Worm (Caenorhabditis elegans): ENCODE results near the gene F44E7.3.

Gene F44E7.3

ce11 chrV:5779984-5780383 is 8.2 kb downstream of the F44E7.3 start (continued):
- TF ChIP-seq ceh-62 (tag; optimal IDR thresholded peaks at IDR 0.05) (no peak), egl-43 (GFP tag; IDR thresholded peaks at IDR 0.05) (no peak), daf-19 (GFP tag; conservative IDR thresholded peaks at IDR 0.05) (no peak), lin-29 (GFP tag; IDR thresholded peaks at IDR 0.05) (no peak), spr-1 (tag; optimal IDR thresholded peaks at IDR 0.05) (no peak), hlh-30 (tag; optimal IDR thresholded peaks at IDR 0.05; ENCODE audit: insufficient read depth) (peak; percentile 10), lin-13 (GFP tag; optimal IDR thresholded peaks at IDR 0.05) (no peak), skn-1 (tag; optimal IDR thresholded peaks at IDR 0.05) (no peak), duxl-1 (tag; optimal IDR thresholded peaks at IDR 0.05; ENCODE audit: poor library complexity) (no peak), set-16 (GFP tag; IDR thresholded peaks at IDR 0.05) (no peak), snpc-4 (tag; optimal IDR thresholded peaks at IDR 0.05) (no peak), zfp-2 (tag; optimal IDR thresholded peaks at IDR 0.05) (no peak), cey-2 (tag; optimal IDR thresholded peaks at IDR 0.05; ENCODE audit: borderline replicate concordance, insufficient read depth) (no peak), dve-1 (tag; optimal IDR thresholded peaks at IDR 0.05; ENCODE audit: insufficient read depth) (no peak), unc-130 (GFP tag; optimal IDR thresholded peaks at IDR 0.05) (no peak), lin-15B (tag; optimal IDR thresholded peaks at IDR 0.05) (no peak), tra-1 (GFP tag; IDR thresholded peaks at IDR 0.05) (no peak), mdl-1 (tag; optimal IDR thresholded peaks at IDR 0.05) (no peak), ceh-32 (tag; optimal IDR thresholded peaks at IDR 0.05; ENCODE audit: poor library complexity) (no peak), madf-5 (GFP tag; IDR thresholded peaks at IDR 0.05) (no peak), F10B5.3 (tag; optimal IDR thresholded peaks at IDR 0.05) (no peak), daf-16 (GFP tag; optimal IDR thresholded peaks at IDR 0.05) (no peak), daf-16 (tag; optimal IDR thresholded peaks at IDR 0.05) (no peak), nhr-111 (GFP tag; optimal IDR thresholded peaks at IDR 0.05) (no peak), Y75B8A.6 (GFP tag; IDR thresholded peaks at IDR 0.05) (no peak), lim-7 (GFP tag; IDR thresholded peaks at IDR 0.05) (no peak), F49E8.2 (tag; optimal IDR thresholded peaks at IDR 0.05; ENCODE audit: borderline replicate concordance) (no peak), fos-1 (tag; optimal IDR thresholded peaks at IDR 0.05) (no peak), hlh-11 (tag; optimal IDR thresholded peaks at IDR 0.05) (peak; percentile 28), Y48G9A.11 (GFP tag; IDR thresholded peaks at IDR 0.05) (no peak), daf-12 (tag; optimal IDR thresholded peaks at IDR 0.05) (no peak), unc-62 (GFP tag; optimal IDR thresholded peaks at IDR 0.05 in 1 of 2) (peak in 1 of 2 experiments; percentile 75), unc-62 (tag; optimal IDR thresholded peaks at IDR 0.05) (no peak), attf-4 (tag; optimal IDR thresholded peaks at IDR 0.05) (no peak), T20F7.1 (GFP tag; optimal IDR thresholded peaks at IDR 0.05) (no peak), egl-27 (tag; optimal IDR thresholded peaks at IDR 0.05) (no peak), F26F4.8 (GFP tag; conservative IDR thresholded peaks at IDR 0.05) (no peak), nhr-28 (tag; optimal IDR thresholded peaks at IDR 0.05) (peak; percentile 22), nhr-42 (GFP tag; IDR thresholded peaks at IDR 0.05) (no peak), dmd-6 (GFP tag; IDR thresholded peaks at IDR 0.05) (no peak), nhr-77 (tag; optimal IDR thresholded peaks at IDR 0.05) (no peak), mxl-2 (GFP tag; conservative IDR thresholded peaks at IDR 0.05) (no peak), dpl-1 (GFP tag; optimal IDR thresholded peaks at IDR 0.05) (no peak), php-3 (GFP tag; IDR thresholded peaks at IDR 0.05) (no peak), sdz-12 (GFP tag; optimal IDR thresholded peaks at IDR 0.05) (no peak), nhr-237 (tag; optimal IDR thresholded peaks at IDR 0.05) (no peak), aha-1 (tag) (peak; percentile 52), lir-3 (tag; optimal IDR thresholded peaks at IDR 0.05) (no peak), dmd-9 (GFP tag; IDR thresholded peaks at IDR 0.05) (no peak), Y105C5A.15 (GFP tag; IDR thresholded peaks at IDR 0.05) (no peak), F37D6.2 (tag; optimal IDR thresholded peaks at IDR 0.05) (no peak), tag-97 (GFP tag; IDR thresholded peaks at IDR 0.05) (no peak), F44E2.7 (GFP tag; IDR thresholded peaks at IDR 0.05) (no peak)

Data from whole organism, L4 larva.